Fruit fly (Drosophila melanogaster): ENCODE results near the gene CG33191.

- no peak for TF ChIP-seq Myc (optimal IDR thresholded peaks at IDR 0.05)
- no peak for TF ChIP-seq ttk (optimal IDR thresholded peaks at IDR 0.05)
- TF ChIP-seq Sin3A (optimal IDR thresholded peaks at IDR 0.05): no peak
- no peak for TF ChIP-seq psq (optimal IDR thresholded peaks at IDR 0.05)
Observed at dm6 chr3R:8823761-8824499, 44.2 kb upstream of the CG33191 start, which contains the start of the genes IscU and CG8379.
